Worm (Caenorhabditis elegans) whole organism, young adult: ENCODE measurements around the gene B0507.6.

Source experiments
- T26A5.8 ChIP-seq: sonication (generic microtip); optimal IDR thresholded peaks from 2 replicates; lab custom pipeline; 2016; ENCODE audit warnings: missing genetic modification characterization, missing compliant biosample characterization
- Y95B8A.8 ChIP-seq: fragments of 200-800 bp; sonication (Bioruptor generic); IDR thresholded peaks from 2 replicates; pipeline ENCODE4 v1.3.6; 2022; ENCODE audit warnings: missing genetic modification reagents, missing genetic modification characterization, missing compliant biosample characterization
- ama-1 ChIP-seq, 3 experiments: fragments of 150-350 bp in 1 of 3; sonication (generic microtip) in 2 of 3; optimal IDR thresholded peaks; 2 replicates each; lab custom pipeline; 2014 to 2018; ENCODE audit warnings: missing biosample characterization in 2 of 3, missing genetic modification characterization in 2 of 3, missing genetic modification reagents in 2 of 3
- ceh-79 ChIP-seq: sonication (generic microtip); optimal IDR thresholded peaks from 2 replicates; lab custom pipeline; 2017; ENCODE audit warnings: mild to moderate bottlenecking, missing genetic modification characterization, missing compliant biosample characterization
- him-1 ChIP-seq: sonication (generic microtip); optimal IDR thresholded peaks from 2 replicates; lab custom pipeline; 2016; ENCODE audit warnings: missing genotype, missing genetic modification reagents, missing genetic modification characterization, missing compliant biosample characterization
- lag-1 ChIP-seq: fragments of 200-800 bp; sonication (Bioruptor generic); IDR thresholded peaks from 2 replicates; pipeline ENCODE4 v1.3.6; 2022; ENCODE audit warnings: missing genetic modification reagents, missing genetic modification characterization, missing compliant biosample characterization
- lir-1 ChIP-seq: fragments of 200-800 bp; sonication (Bioruptor generic); conservative IDR thresholded peaks from 2 replicates; pipeline ENCODE4 v1.3.6; 2022; ENCODE audit warnings: missing genetic modification reagents, missing genetic modification characterization, missing compliant biosample characterization
- mcd-1 ChIP-seq: fragments of 200-800 bp; sonication (Bioruptor generic); IDR thresholded peaks from 2 replicates; pipeline ENCODE4 v1.3.6; 2022; ENCODE audit warnings: missing genetic modification reagents, missing genetic modification characterization, missing compliant biosample characterization
- nhr-120 ChIP-seq: fragments of 200-800 bp; sonication (Bioruptor generic); IDR thresholded peaks from 2 replicates; pipeline ENCODE4 v1.3.6; 2022; ENCODE audit warnings: missing genetic modification characterization, missing compliant biosample characterization
- snpc-1.3 ChIP-seq: sonication (generic microtip); optimal IDR thresholded peaks from 2 replicates; lab custom pipeline; 2017; ENCODE audit warnings: missing genetic modification characterization, mild to moderate bottlenecking, missing compliant biosample characterization, antibody characterized with exemption, moderate library complexity, missing genotype, missing genetic modification reagents; ENCODE audit not compliant: insufficient read depth
- sptf-2 ChIP-seq: fragments of 200-800 bp; sonication (Bioruptor generic); optimal IDR thresholded peaks from 2 replicates; lab custom pipeline; 2018; ENCODE audit warnings: mild to moderate bottlenecking, missing genetic modification characterization, missing compliant biosample characterization
- unc-130 ChIP-seq: sonication (generic microtip); optimal IDR thresholded peaks from 2 replicates; lab custom pipeline; 2016; ENCODE audit warnings: missing genetic modification reagents, missing genetic modification characterization, missing compliant biosample characterization
- unc-62 ChIP-seq: fragments of 150-350 bp; optimal IDR thresholded peaks from 2 replicates; lab custom pipeline; 2014; ENCODE audit warnings: missing biosample characterization, missing genetic modification reagents, missing genetic modification characterization
- ztf-26 ChIP-seq: sonication (generic microtip); optimal IDR thresholded peaks from 2 replicates; lab custom pipeline; 2017; ENCODE audit warnings: missing genetic modification characterization, missing compliant biosample characterization

- TF ChIP-seq T26A5.8 (tag; lab: Kevin White, UChicago) (no peak), sptf-2 (GFP tag; lab: Kevin White, UChicago) (no peak), lag-1 (GFP tag; lab: Robert Waterston, UW) (no peak), ztf-26 (tag; lab: Kevin White, UChicago) (no peak), unc-130 (GFP tag; lab: Kevin White, UChicago) (no peak), ama-1 (optimal IDR thresholded peaks at IDR 0.05; lab: Kevin White, UChicago) (no peak), ama-1 (GFP tag; optimal IDR thresholded peaks at IDR 0.05; lab: Kevin White, UChicago) (no peak), snpc-1.3 (tag; lab: Kevin White, UChicago) (no peak), ceh-79 (tag; lab: Kevin White, UChicago) (no peak), nhr-120 (GFP tag; lab: Robert Waterston, UW) (no peak), unc-62 (GFP tag; lab: Kevin White, UChicago) (no peak), Y95B8A.8 (GFP tag; lab: Robert Waterston, UW) (no peak), mcd-1 (GFP tag; lab: Robert Waterston, UW) (no peak), lir-1 (no peak), him-1 (tag; lab: Kevin White, UChicago) (no peak)
Measured at ce11 chrV:8796889-8797288, 50.9 kb downstream of the B0507.6 start.
